Fruit fly (Drosophila melanogaster): Measurements from ENCODE around the gene CG9399.

The CG9399 gene

dm6 chr3R:9606913-9607804 is 33.1 kb upstream of the CG9399 start:
- no peak for TF ChIP-seq CG14711 (tag; optimal IDR thresholded peaks at IDR 0.05)
- TF ChIP-seq ovo (GFP tag; optimal IDR thresholded peaks at IDR 0.05), result no peak
- no peak for TF ChIP-seq bab1 (GFP tag; optimal IDR thresholded peaks at IDR 0.05)
- TF ChIP-seq pad (GFP tag; optimal IDR thresholded peaks at IDR 0.05), result no peak
- no peak for TF ChIP-seq CG33017 (tag; optimal IDR thresholded peaks at IDR 0.05)
- TF ChIP-seq CG5204 (GFP tag; optimal IDR thresholded peaks at IDR 0.05), result no peak
- TF ChIP-seq cnc (optimal IDR thresholded peaks at IDR 0.05), result no peak
- TF ChIP-seq CG11617 (GFP tag; optimal IDR thresholded peaks at IDR 0.05), result no peak
- TF ChIP-seq tj (GFP tag; optimal IDR thresholded peaks at IDR 0.05), result no peak
- TF ChIP-seq CG7101 (tag; optimal IDR thresholded peaks at IDR 0.05), result no peak
- TF ChIP-seq Mnt (GFP tag; optimal IDR thresholded peaks at IDR 0.05), result no peak
- TF ChIP-seq CG7045 (GFP tag; optimal IDR thresholded peaks at IDR 0.05), result no peak
- no peak for TF ChIP-seq toe (GFP tag; optimal IDR thresholded peaks at IDR 0.05)
- TF ChIP-seq cic (GFP tag; optimal IDR thresholded peaks at IDR 0.05), result no peak
- no peak for TF ChIP-seq CG1620 (GFP tag; optimal IDR thresholded peaks at IDR 0.05)
- TF ChIP-seq Crg-1 (GFP tag; optimal IDR thresholded peaks at IDR 0.05), result no peak
- no peak for TF ChIP-seq kay (GFP tag; ENCODE audit: borderline replicate concordance)
- no peak for TF ChIP-seq Hr96 (GFP tag; optimal IDR thresholded peaks at IDR 0.05)
- no peak for TF ChIP-seq Clk (GFP tag; optimal IDR thresholded peaks at IDR 0.05)

dm6 chr3R:9605084-9605483 is 31.1 kb upstream of the CG9399 start:
- no peak for TF ChIP-seq kay (GFP tag; ENCODE audit: borderline replicate concordance)
- TF ChIP-seq CG33017 (tag; optimal IDR thresholded peaks at IDR 0.05), result no peak
- no peak for TF ChIP-seq toe (GFP tag; optimal IDR thresholded peaks at IDR 0.05)
- no peak for TF ChIP-seq CG5204 (GFP tag; optimal IDR thresholded peaks at IDR 0.05)
- no peak for TF ChIP-seq cnc (optimal IDR thresholded peaks at IDR 0.05)
- TF ChIP-seq Clk (GFP tag; optimal IDR thresholded peaks at IDR 0.05), result no peak
- TF ChIP-seq cic (GFP tag; optimal IDR thresholded peaks at IDR 0.05), result no peak
- TF ChIP-seq CG14711 (tag; optimal IDR thresholded peaks at IDR 0.05), result no peak
- TF ChIP-seq CG12768 (GFP tag; optimal IDR thresholded peaks at IDR 0.05), result no peak
- TF ChIP-seq Mnt (GFP tag; optimal IDR thresholded peaks at IDR 0.05), result no peak

- TF ChIP-seq tj (GFP tag; optimal IDR thresholded peaks at IDR 0.05) (no peak), pad (GFP tag; optimal IDR thresholded peaks at IDR 0.05) (no peak), CG7101 (tag; optimal IDR thresholded peaks at IDR 0.05) (no peak), CG33017 (tag; optimal IDR thresholded peaks at IDR 0.05) (no peak), Mnt (GFP tag; optimal IDR thresholded peaks at IDR 0.05) (no peak), CG7045 (GFP tag; optimal IDR thresholded peaks at IDR 0.05) (no peak), CG14711 (tag; optimal IDR thresholded peaks at IDR 0.05) (no peak), CG1620 (GFP tag; optimal IDR thresholded peaks at IDR 0.05) (no peak), Crg-1 (GFP tag; optimal IDR thresholded peaks at IDR 0.05) (no peak), cnc (optimal IDR thresholded peaks at IDR 0.05) (no peak), bab1 (GFP tag; optimal IDR thresholded peaks at IDR 0.05) (no peak), Clk (GFP tag; optimal IDR thresholded peaks at IDR 0.05) (no peak), CG5204 (GFP tag; optimal IDR thresholded peaks at IDR 0.05) (no peak), Hr96 (GFP tag; optimal IDR thresholded peaks at IDR 0.05) (no peak), CG11617 (GFP tag; optimal IDR thresholded peaks at IDR 0.05) (no peak), toe (GFP tag; optimal IDR thresholded peaks at IDR 0.05) (no peak), cic (GFP tag; optimal IDR thresholded peaks at IDR 0.05) (no peak), ovo (GFP tag; optimal IDR thresholded peaks at IDR 0.05) (no peak)
These were observed 30.5 kb upstream of the CG9399 start for dm6 chr3R:9604445-9605020.

dm6 chr3R:9603022-9603942 is 29.3 kb upstream of the CG9399 start:
- no peak for TF ChIP-seq CG14711 (tag; optimal IDR thresholded peaks at IDR 0.05)
- TF ChIP-seq kay (GFP tag; ENCODE audit: borderline replicate concordance), result no peak

dm6 chr3R:9601949-9602348 is 27.9 kb upstream of the CG9399 start:
- TF ChIP-seq cic (GFP tag; optimal IDR thresholded peaks at IDR 0.05) (peak; percentile 36), Crg-1 (GFP tag; optimal IDR thresholded peaks at IDR 0.05) (no peak), kay (GFP tag; ENCODE audit: borderline replicate concordance) (peak; percentile 12), CG1620 (GFP tag; optimal IDR thresholded peaks at IDR 0.05) (no peak), CG7045 (GFP tag; optimal IDR thresholded peaks at IDR 0.05) (no peak), CG7101 (tag; optimal IDR thresholded peaks at IDR 0.05) (no peak), CG11617 (GFP tag; optimal IDR thresholded peaks at IDR 0.05) (no peak), ovo (GFP tag; optimal IDR thresholded peaks at IDR 0.05) (peak; percentile 15), tj (GFP tag; optimal IDR thresholded peaks at IDR 0.05) (peak; percentile 33), CG33017 (tag; optimal IDR thresholded peaks at IDR 0.05) (no peak), CG12768 (GFP tag; optimal IDR thresholded peaks at IDR 0.05) (peak; percentile 10)
